Worm (Caenorhabditis elegans): ENCODE measurements around the gene Y57A10A.29.
"Not testable (repeated sequence)": the region's sequence is repeated elsewhere in the genome, so short reads cannot be mapped to it uniquely, and the experiment has no call there.

The Y57A10A.29 gene

DNA sequence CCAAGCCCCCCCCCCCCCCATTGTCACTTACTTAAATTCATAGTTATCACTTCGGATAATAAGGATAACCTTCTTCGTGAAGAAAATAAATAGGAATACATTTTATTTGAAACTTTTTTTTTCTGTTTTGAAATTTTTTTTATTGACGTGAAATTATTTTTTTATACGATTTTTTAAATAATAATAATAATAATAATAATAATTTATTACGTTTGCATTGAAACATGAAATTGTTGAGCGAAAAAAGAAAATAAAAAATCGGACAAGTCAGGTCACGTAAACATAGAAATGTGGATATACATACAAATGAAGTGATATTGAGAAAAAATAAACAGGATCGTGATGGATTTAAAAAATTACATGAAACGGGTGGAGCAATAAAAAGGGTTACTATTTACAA lies 30.3 kb downstream of the Y57A10A.29 start, which contains the start of gene C50E10.2:
C50E10.2 (minus strand) TSS at position 101 of the 400 bp plus-strand sequence.
- no peak for TF ChIP-seq unc-120 (tag; optimal IDR thresholded peaks at IDR 0.05; ENCODE audit: poor library complexity, severe bottlenecking)
- TF ChIP-seq ceh-43 (GFP tag; optimal IDR thresholded peaks at IDR 0.05) = no peak
- no peak for TF ChIP-seq nhr-12 (tag; optimal IDR thresholded peaks at IDR 0.05)
- no peak for TF ChIP-seq cnd-1 (tag; optimal IDR thresholded peaks at IDR 0.05)
- TF ChIP-seq ces-1 (GFP tag; optimal IDR thresholded peaks at IDR 0.05) = no peak
- TF ChIP-seq sptf-1 (tag; optimal IDR thresholded peaks at IDR 0.05) = no peak

- TF ChIP-seq sem-2 (GFP tag; optimal IDR thresholded peaks at IDR 0.05) (no peak), ces-1 (GFP tag; optimal IDR thresholded peaks at IDR 0.05) (no peak), ztf-11 (tag; optimal IDR thresholded peaks at IDR 0.05) (no peak), lsy-2 (tag; optimal IDR thresholded peaks at IDR 0.05) (no peak), nhr-12 (tag; optimal IDR thresholded peaks at IDR 0.05) (no peak), M03D4.4 (tag; optimal IDR thresholded peaks at IDR 0.05) (no peak), nhr-2 (tag; optimal IDR thresholded peaks at IDR 0.05) (no peak), lin-32 (GFP tag; optimal IDR thresholded peaks at IDR 0.05) (no peak), ham-2 (GFP tag; optimal IDR thresholded peaks at IDR 0.05) (no peak), unc-39 (tag; optimal IDR thresholded peaks at IDR 0.05) (no peak), elt-3 (tag; optimal IDR thresholded peaks at IDR 0.05) (no peak), drap-1 (GFP tag; optimal IDR thresholded peaks at IDR 0.05) (no peak), flh-1 (GFP tag; optimal IDR thresholded peaks at IDR 0.05) (no peak), lin-13 (tag; optimal IDR thresholded peaks at IDR 0.05) (no peak), elt-1 (tag; optimal IDR thresholded peaks at IDR 0.05; ENCODE audit: borderline replicate concordance, insufficient read depth) (no peak), ceh-83 (GFP tag; optimal IDR thresholded peaks at IDR 0.05) (no peak), snpc-4 (tag; optimal IDR thresholded peaks at IDR 0.05) (no peak), ceh-43 (GFP tag; optimal IDR thresholded peaks at IDR 0.05) (no peak)
Measured at ce11 chrII:12311560-12311959, 32.2 kb downstream of the Y57A10A.29 start, which contains the start of gene sre-51. Gene sre-51 (plus strand): TSS chrII:12311860.

DNA sequence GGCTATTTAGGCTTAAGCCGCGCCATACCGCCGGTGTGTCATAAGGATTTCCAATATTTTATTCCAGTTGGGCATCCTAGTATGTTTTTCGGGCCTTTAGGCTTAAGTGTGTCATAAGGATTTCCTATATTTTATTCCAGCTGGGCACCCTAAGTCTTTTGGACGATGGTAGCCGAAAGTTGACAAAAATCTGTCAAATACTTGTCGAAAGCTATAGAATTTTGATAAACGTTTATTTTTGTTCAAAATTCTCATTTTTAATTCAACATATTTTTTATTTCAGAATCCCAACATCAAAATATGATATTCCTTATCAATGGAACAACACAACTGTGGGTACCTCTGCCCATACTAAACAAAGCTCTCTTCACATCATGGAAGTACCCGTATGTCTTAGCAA lies 39.2 kb downstream of the Y57A10A.29 start, which contains the start of gene sre-49:
sre-49 (plus strand) TSS at position 301 of the 400 bp plus-strand sequence.
- not testable (repeated sequence) for TF ChIP-seq ces-1 (GFP tag; optimal IDR thresholded peaks at IDR 0.05); ztf-11 (tag; optimal IDR thresholded peaks at IDR 0.05); ceh-43 (GFP tag; optimal IDR thresholded peaks at IDR 0.05)

- TF ChIP-seq flh-1 (GFP tag; optimal IDR thresholded peaks at IDR 0.05) (no peak), lin-13 (tag; optimal IDR thresholded peaks at IDR 0.05) (no peak), sem-2 (GFP tag; optimal IDR thresholded peaks at IDR 0.05) (no peak)
Measured at ce11 chrII:12323305-12323704, 43.9 kb downstream of the Y57A10A.29 start, which contains the start of gene sre-53. Gene sre-53 (minus strand): TSS chrII:12323405.

ce11 chrII:12324159-12324558 lies 44.8 kb downstream of the Y57A10A.29 start, which contains the start of gene sre-56:
Gene sre-56 (plus strand): TSS chrII:12324459.
- no peak for TF ChIP-seq bed-3 (GFP tag; optimal IDR thresholded peaks at IDR 0.05)
- TF ChIP-seq nhr-28 (tag; optimal IDR thresholded peaks at IDR 0.05) = no peak
- TF ChIP-seq zip-8 (tag; optimal IDR thresholded peaks at IDR 0.05) = no peak
- no peak for TF ChIP-seq nhr-12 (tag; optimal IDR thresholded peaks at IDR 0.05)
- TF ChIP-seq unc-39 (tag; optimal IDR thresholded peaks at IDR 0.05) = no peak
- no peak for TF ChIP-seq blmp-1 (tag; optimal IDR thresholded peaks at IDR 0.05)
- no peak for TF ChIP-seq tbx-8 (GFP tag; optimal IDR thresholded peaks at IDR 0.05)
- no peak for TF ChIP-seq ztf-11 (tag; optimal IDR thresholded peaks at IDR 0.05)
- TF ChIP-seq unc-62 (GFP tag; optimal IDR thresholded peaks at IDR 0.05) = no peak
- TF ChIP-seq ceh-43 (GFP tag; optimal IDR thresholded peaks at IDR 0.05) = no peak
- TF ChIP-seq sptf-1 (tag; optimal IDR thresholded peaks at IDR 0.05) = no peak
- no peak for TF ChIP-seq drap-1 (GFP tag; optimal IDR thresholded peaks at IDR 0.05)
- no peak for TF ChIP-seq elt-3 (tag; optimal IDR thresholded peaks at IDR 0.05)
- TF ChIP-seq mls-2 (tag; optimal IDR thresholded peaks at IDR 0.05) = no peak
- TF ChIP-seq lin-32 (GFP tag; optimal IDR thresholded peaks at IDR 0.05) = no peak
- no peak for TF ChIP-seq pha-4 (tag; optimal IDR thresholded peaks at IDR 0.05)
- TF ChIP-seq ceh-83 (GFP tag; optimal IDR thresholded peaks at IDR 0.05) = no peak
- no peak for TF ChIP-seq cnd-1 (tag; optimal IDR thresholded peaks at IDR 0.05)

DNA sequence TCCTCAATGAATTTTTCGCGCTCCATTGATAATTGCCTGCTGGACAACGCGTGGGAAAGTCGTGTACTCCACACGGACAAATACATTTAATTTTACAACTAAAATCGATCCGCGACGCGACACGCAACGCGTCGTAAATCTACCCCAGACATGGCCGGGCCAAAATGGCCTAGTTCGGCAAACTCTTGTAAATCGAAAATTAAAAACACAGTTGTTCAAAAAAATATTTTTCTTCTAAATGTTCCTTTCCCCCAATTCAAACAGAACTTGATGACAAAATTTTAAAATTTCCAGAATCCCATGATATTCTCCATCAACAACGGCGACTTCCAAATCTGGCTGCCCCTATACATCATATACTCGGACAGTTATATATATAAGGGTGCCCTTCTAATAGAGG lies 49.6 kb downstream of the Y57A10A.29 start, which contains the start of gene sre-55:
sre-55 (plus strand) TSS at position 301 of the 400 bp plus-strand sequence.
- TF ChIP-seq unc-62 (GFP tag; optimal IDR thresholded peaks at IDR 0.05) (no peak), nhr-28 (tag; optimal IDR thresholded peaks at IDR 0.05) (no peak), lin-13 (tag; optimal IDR thresholded peaks at IDR 0.05) (no peak), ham-2 (GFP tag; optimal IDR thresholded peaks at IDR 0.05) (no peak), zip-8 (tag; optimal IDR thresholded peaks at IDR 0.05) (no peak), mls-2 (tag; optimal IDR thresholded peaks at IDR 0.05) (no peak)
